Fruit fly (Drosophila melanogaster): ENCODE data around the gene CG15465.

CG15465 gene

dm6 chrX:5066627-5067026, 18.9 kb upstream of the CG15465 start:
- no peak for TF ChIP-seq fd96Ca (GFP tag; IDR thresholded peaks at IDR 0.05)
- no peak for TF ChIP-seq CG4496 (GFP tag; IDR thresholded peaks at IDR 0.05)
- TF ChIP-seq CG14655 (GFP tag; optimal IDR thresholded peaks at IDR 0.05): no peak
- TF ChIP-seq rn (GFP tag; IDR thresholded peaks at IDR 0.05): no peak
- no peak for TF ChIP-seq Pif1B (GFP tag; optimal IDR thresholded peaks at IDR 0.05)
- no peak for TF ChIP-seq CG15710 (tag; optimal IDR thresholded peaks at IDR 0.05)
- TF ChIP-seq Pif1A (GFP tag; optimal IDR thresholded peaks at IDR 0.05): no peak
- no peak for TF ChIP-seq gl (tag; optimal IDR thresholded peaks at IDR 0.05)
- no peak for TF ChIP-seq CG8301 (tag; optimal IDR thresholded peaks at IDR 0.05)
- no peak for TF ChIP-seq Ets98B (GFP tag; IDR thresholded peaks at IDR 0.05)
- no peak for TF ChIP-seq CG12605 (GFP tag; IDR thresholded peaks at IDR 0.05)
- TF ChIP-seq CG9948 (tag; optimal IDR thresholded peaks at IDR 0.05): no peak

- TF ChIP-seq CG13204 (GFP tag; optimal IDR thresholded peaks at IDR 0.05) (no peak), CG10348 (GFP tag; IDR thresholded peaks at IDR 0.05) (no peak), Pif1A (GFP tag; optimal IDR thresholded peaks at IDR 0.05) (no peak), gl (tag; optimal IDR thresholded peaks at IDR 0.05) (no peak), CG15710 (tag; optimal IDR thresholded peaks at IDR 0.05) (no peak), CG12605 (GFP tag; IDR thresholded peaks at IDR 0.05) (no peak), CG8159 (tag; optimal IDR thresholded peaks at IDR 0.05) (no peak), CG4496 (GFP tag; IDR thresholded peaks at IDR 0.05) (no peak), D1 (tag; optimal IDR thresholded peaks at IDR 0.05) (no peak), rn (GFP tag; IDR thresholded peaks at IDR 0.05) (no peak), CG14655 (GFP tag; optimal IDR thresholded peaks at IDR 0.05) (no peak), Ets98B (GFP tag; IDR thresholded peaks at IDR 0.05) (no peak), CG34367 (tag; optimal IDR thresholded peaks at IDR 0.05) (no peak), CG8301 (tag; optimal IDR thresholded peaks at IDR 0.05) (no peak)
Measured at dm6 chrX:5068475-5068874, 17.1 kb upstream of the CG15465 start.

dm6 chrX:5075842-5076413, 9.6 kb upstream of the CG15465 start:
- TF ChIP-seq CG15710 (tag; optimal IDR thresholded peaks at IDR 0.05): no peak
- peak; percentile 2 for TF ChIP-seq CG17806 (tag; optimal IDR thresholded peaks at IDR 0.05)
- TF ChIP-seq CG32121 (GFP tag; IDR thresholded peaks at IDR 0.05): peak; percentile 23; the same call in 1 of the 2 replicates
- TF ChIP-seq CG4496 (GFP tag; IDR thresholded peaks at IDR 0.05): 0 out of 3 replicates have a peak, but pooled peaks have one; percentile 42
- TF ChIP-seq CG14655 (GFP tag; optimal IDR thresholded peaks at IDR 0.05): no peak
- peak; percentile 11 for TF ChIP-seq Pif1A (GFP tag; optimal IDR thresholded peaks at IDR 0.05)
- no peak for TF ChIP-seq Ets98B (GFP tag; IDR thresholded peaks at IDR 0.05)
- no peak for TF ChIP-seq EcR (GFP tag; optimal IDR thresholded peaks at IDR 0.05)
- no peak for TF ChIP-seq CG10348 (GFP tag; IDR thresholded peaks at IDR 0.05)
- TF ChIP-seq CG8159 (tag; optimal IDR thresholded peaks at IDR 0.05): peak; percentile 14
- peak; percentile 1 for TF ChIP-seq CG8301 (tag; optimal IDR thresholded peaks at IDR 0.05)

dm6 chrX:5080521-5080920, 5.0 kb upstream of the CG15465 start:
- TF ChIP-seq D1 (tag; optimal IDR thresholded peaks at IDR 0.05) (no peak), CG17806 (tag; optimal IDR thresholded peaks at IDR 0.05) (no peak), CG10348 (GFP tag; IDR thresholded peaks at IDR 0.05) (no peak), CG34367 (tag; optimal IDR thresholded peaks at IDR 0.05) (no peak), CG13204 (GFP tag; optimal IDR thresholded peaks at IDR 0.05) (no peak), Pif1A (GFP tag; optimal IDR thresholded peaks at IDR 0.05) (no peak), CG12605 (GFP tag; IDR thresholded peaks at IDR 0.05) (no peak), Snoo (tag; optimal IDR thresholded peaks at IDR 0.05) (no peak), Ets98B (GFP tag; IDR thresholded peaks at IDR 0.05) (no peak), CG14655 (GFP tag; optimal IDR thresholded peaks at IDR 0.05) (no peak), CG8159 (tag; optimal IDR thresholded peaks at IDR 0.05) (no peak), Pif1B (GFP tag; optimal IDR thresholded peaks at IDR 0.05) (no peak), CG15710 (tag; optimal IDR thresholded peaks at IDR 0.05) (no peak), fd96Ca (GFP tag; IDR thresholded peaks at IDR 0.05) (no peak)

dm6 chrX:5082354-5082818, 3.2 kb upstream of the CG15465 start:
- TF ChIP-seq CG14655 (GFP tag; optimal IDR thresholded peaks at IDR 0.05) (peak; percentile 78), CG4496 (GFP tag; IDR thresholded peaks at IDR 0.05) (peak; percentile 72; the same call in 2 of the 3 replicates), EcR (GFP tag; optimal IDR thresholded peaks at IDR 0.05) (no peak), Snoo (tag; optimal IDR thresholded peaks at IDR 0.05) (peak; percentile 25), Pif1A (GFP tag; optimal IDR thresholded peaks at IDR 0.05) (peak; percentile 43), D1 (tag; optimal IDR thresholded peaks at IDR 0.05) (no peak), CG8159 (tag; optimal IDR thresholded peaks at IDR 0.05) (peak; percentile 72), CG17806 (tag; optimal IDR thresholded peaks at IDR 0.05) (peak; percentile 46), rn (GFP tag; IDR thresholded peaks at IDR 0.05) (0 out of 2 replicates have a peak, but pooled peaks have one; percentile 25), CG34367 (tag; optimal IDR thresholded peaks at IDR 0.05) (peak; percentile 73), Pif1B (GFP tag; optimal IDR thresholded peaks at IDR 0.05) (peak; percentile 62), CG10348 (GFP tag; IDR thresholded peaks at IDR 0.05) (no peak), CG15710 (tag; optimal IDR thresholded peaks at IDR 0.05) (peak; percentile 67), gl (tag; optimal IDR thresholded peaks at IDR 0.05) (peak; percentile 75), Ets98B (GFP tag; IDR thresholded peaks at IDR 0.05) (peak; percentile 59), CG32121 (GFP tag; IDR thresholded peaks at IDR 0.05) (no peak; the same call in 1 of the 2 replicates), CG13204 (GFP tag; optimal IDR thresholded peaks at IDR 0.05) (peak; percentile 71), CG8301 (tag; optimal IDR thresholded peaks at IDR 0.05) (peak; percentile 65), CG9948 (tag; optimal IDR thresholded peaks at IDR 0.05) (peak; percentile 15), fd96Ca (GFP tag; IDR thresholded peaks at IDR 0.05) (peak; percentile 48; the same call in 1 of the 3 replicates), CG12605 (GFP tag; IDR thresholded peaks at IDR 0.05) (peak; percentile 86)

Data from whole organism, pupa.